Worm (Caenorhabditis elegans): Measurements from ENCODE around the gene R144.11.

- TF ChIP-seq pqm-1 (tag; optimal IDR thresholded peaks at IDR 0.05) (no peak), unc-62 (GFP tag; optimal IDR thresholded peaks at IDR 0.05) (no peak), skn-1 (tag; optimal IDR thresholded peaks at IDR 0.05) (no peak), elt-2 (tag; optimal IDR thresholded peaks at IDR 0.05) (no peak), nhr-237 (tag; optimal IDR thresholded peaks at IDR 0.05) (no peak), ztf-4 (tag; optimal IDR thresholded peaks at IDR 0.05) (no peak), fos-1 (tag; optimal IDR thresholded peaks at IDR 0.05) (no peak), ZK546.5 (tag; optimal IDR thresholded peaks at IDR 0.05) (no peak), unc-39 (tag; optimal IDR thresholded peaks at IDR 0.05) (no peak), nfya-1 (tag; optimal IDR thresholded peaks at IDR 0.05; ENCODE audit: insufficient read depth) (no peak), egl-27 (tag; optimal IDR thresholded peaks at IDR 0.05) (no peak), ztf-11 (tag; optimal IDR thresholded peaks at IDR 0.05) (no peak), ama-1 (optimal IDR thresholded peaks at IDR 0.05) (no peak), snpc-4 (tag; optimal IDR thresholded peaks at IDR 0.05) (no peak)
Observed at ce11 chrIII:5017550-5017949, 8.9 kb upstream of the R144.11 start, which contains the start of gene larp-1.
